Worm (Caenorhabditis elegans) whole organism, late embryonic: ENCODE data around the gene F21C10.11.

Source experiments
- C08G9.2 ChIP-seq: sonication (generic microtip); optimal IDR thresholded peaks from 2 replicates; lab custom pipeline; 2016; ENCODE audit warnings: mild to moderate bottlenecking, missing genetic modification characterization, moderate library complexity, missing compliant biosample characterization
- C38D4.7 ChIP-seq: fragments of 200-800 bp; sonication (Bioruptor generic); optimal IDR thresholded peaks from 2 replicates; lab custom pipeline; 2018; ENCODE audit warnings: mild to moderate bottlenecking, missing genetic modification characterization, moderate library complexity, missing compliant biosample characterization
- F13H6.1 ChIP-seq: sonication (generic microtip); optimal IDR thresholded peaks from 2 replicates; lab custom pipeline; 2016; ENCODE audit warnings: missing genetic modification characterization, missing compliant biosample characterization
- K02D7.2 ChIP-seq: sonication (generic microtip); optimal IDR thresholded peaks from 2 replicates; lab custom pipeline; 2017; ENCODE audit warnings: mild to moderate bottlenecking, missing genetic modification characterization, missing compliant biosample characterization
- K09A11.1 ChIP-seq: sonication (generic microtip); optimal IDR thresholded peaks from 2 replicates; lab custom pipeline; 2017; ENCODE audit warnings: antibody characterized with exemption, mild to moderate bottlenecking, missing genetic modification characterization, missing compliant biosample characterization; ENCODE audit not compliant: insufficient read depth
- ceh-18 ChIP-seq: sonication (generic microtip); optimal IDR thresholded peaks from 2 replicates; lab custom pipeline; 2016; ENCODE audit warnings: missing genetic modification characterization, missing compliant biosample characterization
- ceh-19 ChIP-seq: fragments of 200-800 bp; sonication (Bioruptor generic); optimal IDR thresholded peaks from 2 replicates; lab custom pipeline; 2018; ENCODE audit warnings: mild to moderate bottlenecking, missing genetic modification characterization, missing compliant biosample characterization
- ceh-22 ChIP-seq: sonication (generic microtip); optimal IDR thresholded peaks from 2 replicates; lab custom pipeline; 2017; ENCODE audit warnings: missing biosample characterization, missing genetic modification characterization
- ceh-24 ChIP-seq: sonication (generic microtip); optimal IDR thresholded peaks from 2 replicates; lab custom pipeline; 2016; ENCODE audit warnings: mild to moderate bottlenecking, missing genetic modification characterization, missing compliant biosample characterization
- ceh-30 ChIP-seq: fragments of 150-350 bp; optimal IDR thresholded peaks from 2 replicates; lab custom pipeline; 2014; ENCODE audit warnings: missing biosample characterization, missing genetic modification characterization
- ceh-34 ChIP-seq: sonication (generic microtip); optimal IDR thresholded peaks from 2 replicates; lab custom pipeline; 2016; ENCODE audit warnings: mild to moderate bottlenecking, missing genetic modification characterization, missing compliant biosample characterization
- ceh-48 ChIP-seq: sonication (generic microtip); optimal IDR thresholded peaks from 2 replicates; lab custom pipeline; 2016; ENCODE audit warnings: missing genetic modification characterization, inconsistent platforms, missing compliant biosample characterization
- ceh-9 ChIP-seq: sonication (generic microtip); optimal IDR thresholded peaks from 2 replicates; lab custom pipeline; 2016; ENCODE audit warnings: mild to moderate bottlenecking, missing genetic modification characterization, inconsistent platforms, missing compliant biosample characterization
- che-1 ChIP-seq: sonication (generic microtip); optimal IDR thresholded peaks from 2 replicates; lab custom pipeline; 2016; ENCODE audit warnings: mild to moderate bottlenecking, missing genetic modification characterization, missing compliant biosample characterization
- dmd-4 ChIP-seq: sonication (generic microtip); optimal IDR thresholded peaks from 2 replicates; lab custom pipeline; 2016; ENCODE audit warnings: borderline replicate concordance, missing genetic modification characterization, missing compliant biosample characterization
- elt-2 ChIP-seq: sonication (generic microtip); optimal IDR thresholded peaks from 2 replicates; lab custom pipeline; 2016; ENCODE audit warnings: missing genetic modification reagents, missing genetic modification characterization, missing compliant biosample characterization
- eyg-1 ChIP-seq: sonication (generic microtip); optimal IDR thresholded peaks from 2 replicates; lab custom pipeline; 2016; ENCODE audit warnings: missing genotype, missing genetic modification characterization, missing compliant biosample characterization
- fkh-10 ChIP-seq: fragments of 150-350 bp; optimal IDR thresholded peaks from 2 replicates; lab custom pipeline; 2014; ENCODE audit warnings: missing biosample characterization, missing genetic modification reagents, missing genetic modification characterization
- gmeb-2 ChIP-seq: sonication (generic microtip); optimal IDR thresholded peaks from 2 replicates; lab custom pipeline; 2016; ENCODE audit warnings: missing genetic modification characterization, inconsistent platforms, missing compliant biosample characterization
- hlh-15 ChIP-seq: sonication (generic microtip); optimal IDR thresholded peaks from 2 replicates; lab custom pipeline; 2016; ENCODE audit warnings: missing genetic modification characterization, missing compliant biosample characterization
- hlh-6 ChIP-seq: sonication (generic microtip); optimal IDR thresholded peaks from 2 replicates; lab custom pipeline; 2016; ENCODE audit warnings: missing genotype, missing genetic modification characterization, missing compliant biosample characterization
- lim-6 ChIP-seq: sonication (generic microtip); optimal IDR thresholded peaks from 2 replicates; lab custom pipeline; 2016; ENCODE audit warnings: missing genetic modification characterization, missing compliant biosample characterization
- lin-11 ChIP-seq: fragments of 200-800 bp; sonication (Bioruptor generic); optimal IDR thresholded peaks from 2 replicates; lab custom pipeline; 2018; ENCODE audit warnings: mild to moderate bottlenecking, missing genetic modification characterization, missing compliant biosample characterization
- mec-3 ChIP-seq: sonication (generic microtip); optimal IDR thresholded peaks from 2 replicates; lab custom pipeline; 2016; ENCODE audit warnings: borderline replicate concordance, missing genetic modification characterization, missing compliant biosample characterization
- nfya-1 ChIP-seq: sonication (generic microtip); optimal IDR thresholded peaks from 2 replicates; lab custom pipeline; 2017; ENCODE audit warnings: missing genetic modification characterization, mild to moderate bottlenecking, missing compliant biosample characterization, antibody characterized with exemption, moderate library complexity
- nhr-11 ChIP-seq: fragments of 150-350 bp; optimal IDR thresholded peaks from 2 replicates; lab custom pipeline; 2014; ENCODE audit warnings: missing biosample characterization, missing genetic modification characterization
- odd-2 ChIP-seq: sonication (generic microtip); optimal IDR thresholded peaks from 2 replicates; lab custom pipeline; 2017; ENCODE audit warnings: antibody characterized with exemption, mild to moderate bottlenecking, missing genetic modification characterization, missing compliant biosample characterization
- pag-3 ChIP-seq: sonication (generic microtip); optimal IDR thresholded peaks from 2 replicates; lab custom pipeline; 2016; ENCODE audit warnings: missing compliant biosample characterization, missing genetic modification characterization, borderline replicate concordance
- pax-1 ChIP-seq: fragments of 150-350 bp; optimal IDR thresholded peaks from 2 replicates; lab custom pipeline; 2014; ENCODE audit warnings: missing biosample characterization, missing genetic modification characterization
- pha-2 ChIP-seq: sonication (generic microtip); optimal IDR thresholded peaks from 2 replicates; lab custom pipeline; 2017; ENCODE audit warnings: mild to moderate bottlenecking, missing genetic modification characterization, missing compliant biosample characterization
- pqm-1 ChIP-seq: sonication (generic microtip); optimal IDR thresholded peaks from 2 replicates; lab custom pipeline; 2016; ENCODE audit warnings: missing genetic modification characterization, missing compliant biosample characterization
- rnt-1 ChIP-seq: sonication (generic microtip); optimal IDR thresholded peaks from 2 replicates; lab custom pipeline; 2016; ENCODE audit warnings: missing genetic modification characterization, missing compliant biosample characterization
- sox-2 ChIP-seq: fragments of 200-800 bp; sonication (Bioruptor generic); IDR thresholded peaks from 2 replicates; pipeline ENCODE4 v1.3.6; 2022; ENCODE audit warnings: missing genetic modification reagents, missing genetic modification characterization, missing compliant biosample characterization
- sox-4 ChIP-seq: sonication (generic microtip); optimal IDR thresholded peaks from 2 replicates; lab custom pipeline; 2017; ENCODE audit warnings: mild to moderate bottlenecking, missing genetic modification characterization, inconsistent platforms, missing compliant biosample characterization
- syd-9 ChIP-seq: sonication (generic microtip); optimal IDR thresholded peaks from 2 replicates; lab custom pipeline; 2016; ENCODE audit warnings: mild to moderate bottlenecking, missing genetic modification characterization, moderate library complexity, missing compliant biosample characterization
- unc-86 ChIP-seq: sonication (generic microtip); optimal IDR thresholded peaks from 2 replicates; lab custom pipeline; 2016; ENCODE audit warnings: missing genetic modification characterization, missing compliant biosample characterization
- zip-5 ChIP-seq: sonication (generic microtip); optimal IDR thresholded peaks from 2 replicates; lab custom pipeline; 2016; ENCODE audit warnings: missing genetic modification characterization, missing compliant biosample characterization

F21C10.11 gene

DNA sequence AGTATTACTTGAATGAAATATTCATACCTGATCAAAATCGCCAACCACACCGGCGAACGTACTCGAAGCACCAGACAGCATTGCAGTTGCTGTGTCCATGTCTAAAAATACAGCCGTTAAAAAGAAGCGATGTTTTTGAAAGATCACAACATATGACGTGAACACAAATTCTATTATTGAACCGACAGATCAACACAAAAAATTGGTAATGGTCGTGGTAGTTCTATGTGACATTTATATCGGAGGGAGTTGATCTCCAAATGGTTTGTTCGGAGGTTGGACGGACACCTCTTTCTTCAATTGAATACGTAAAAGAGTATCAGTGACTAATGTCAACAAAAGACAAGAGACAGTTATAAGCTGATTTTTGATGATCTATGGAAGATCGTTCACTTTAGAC, 18.0 kb downstream of the F21C10.11 start, which contains the start of gene pitr-3:
TSS of gene pitr-3 (minus strand) at position 101 of the 400 bp plus-strand sequence.
- TF ChIP-seq hlh-15 (no peak), zip-5 (tag; lab: Kevin White, UChicago) (no peak), C08G9.2 (no peak), hlh-6 (no peak), nhr-11 (tag; lab: Kevin White, UChicago) (no peak), rnt-1 (no peak), unc-86 (tag; lab: Kevin White, UChicago) (no peak), F13H6.1 (tag; lab: Kevin White, UChicago) (no peak), che-1 (tag; lab: Kevin White, UChicago) (no peak), pax-1 (tag; lab: Kevin White, UChicago) (no peak), sox-2 (GFP tag; lab: Robert Waterston, UW) (no peak), ceh-19 (GFP tag; lab: Kevin White, UChicago) (no peak), ceh-30 (tag; lab: Kevin White, UChicago) (no peak), ceh-9 (no peak), pqm-1 (tag; lab: Kevin White, UChicago) (no peak), sox-4 (no peak), C38D4.7 (GFP tag; lab: Kevin White, UChicago) (no peak)

DNA sequence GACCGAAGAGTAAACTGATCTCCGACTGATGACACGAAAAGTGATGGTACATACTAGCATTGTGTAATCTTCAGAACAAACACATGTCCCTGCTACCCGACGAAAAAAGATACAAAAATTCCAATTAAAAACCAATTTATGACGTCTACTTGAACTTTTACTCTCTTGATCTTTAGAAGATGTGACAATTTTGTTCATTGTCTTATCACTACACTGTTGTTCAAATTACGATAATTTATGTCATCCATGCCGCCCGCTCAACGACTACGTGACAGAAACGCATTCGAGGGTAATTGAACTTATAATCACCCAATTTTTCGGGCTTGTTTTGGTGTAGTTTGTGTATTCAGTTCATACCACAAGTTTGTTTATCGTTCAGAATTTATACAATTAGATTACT, 20.6 kb downstream of the F21C10.11 start:
- TF ChIP-seq odd-2 (tag; lab: Kevin White, UChicago) = no peak
- no peak for TF ChIP-seq che-1 (tag; lab: Kevin White, UChicago)
- TF ChIP-seq unc-86 (tag; lab: Kevin White, UChicago) = no peak
- TF ChIP-seq ceh-19 (GFP tag; lab: Kevin White, UChicago) = no peak
- TF ChIP-seq fkh-10 = no peak
- no peak for TF ChIP-seq K02D7.2 (tag; lab: Kevin White, UChicago)

DNA sequence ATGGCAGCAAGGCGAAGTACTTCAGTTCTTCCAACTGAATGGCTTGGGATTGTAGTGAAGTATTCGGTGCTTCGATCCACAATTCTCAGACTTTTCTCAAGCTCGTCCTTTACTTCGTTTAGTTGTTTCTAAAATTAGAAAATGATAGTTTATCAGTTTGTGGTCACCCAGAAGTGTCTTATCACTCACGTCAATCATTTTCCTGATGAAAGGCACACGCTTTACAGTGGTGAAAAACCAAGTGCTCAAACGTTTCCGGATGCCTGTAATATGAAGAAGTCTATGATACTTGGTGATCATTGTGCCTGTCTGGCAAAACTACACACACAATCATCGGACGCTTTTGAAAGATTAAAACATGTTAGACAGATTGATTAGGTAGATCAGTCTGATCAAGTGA, 22.9 kb downstream of the F21C10.11 start:
- no peak for TF ChIP-seq pag-3
- no peak for TF ChIP-seq nfya-1
- TF ChIP-seq fkh-10 = no peak
- TF ChIP-seq gmeb-2 (tag; lab: Kevin White, UChicago) = no peak
- TF ChIP-seq elt-2 = peak; percentile 19
- no peak for TF ChIP-seq lim-6 (tag; lab: Kevin White, UChicago)
- no peak for TF ChIP-seq C38D4.7 (GFP tag; lab: Kevin White, UChicago)
- TF ChIP-seq dmd-4 (tag; lab: Kevin White, UChicago) = no peak
- no peak for TF ChIP-seq syd-9

DNA sequence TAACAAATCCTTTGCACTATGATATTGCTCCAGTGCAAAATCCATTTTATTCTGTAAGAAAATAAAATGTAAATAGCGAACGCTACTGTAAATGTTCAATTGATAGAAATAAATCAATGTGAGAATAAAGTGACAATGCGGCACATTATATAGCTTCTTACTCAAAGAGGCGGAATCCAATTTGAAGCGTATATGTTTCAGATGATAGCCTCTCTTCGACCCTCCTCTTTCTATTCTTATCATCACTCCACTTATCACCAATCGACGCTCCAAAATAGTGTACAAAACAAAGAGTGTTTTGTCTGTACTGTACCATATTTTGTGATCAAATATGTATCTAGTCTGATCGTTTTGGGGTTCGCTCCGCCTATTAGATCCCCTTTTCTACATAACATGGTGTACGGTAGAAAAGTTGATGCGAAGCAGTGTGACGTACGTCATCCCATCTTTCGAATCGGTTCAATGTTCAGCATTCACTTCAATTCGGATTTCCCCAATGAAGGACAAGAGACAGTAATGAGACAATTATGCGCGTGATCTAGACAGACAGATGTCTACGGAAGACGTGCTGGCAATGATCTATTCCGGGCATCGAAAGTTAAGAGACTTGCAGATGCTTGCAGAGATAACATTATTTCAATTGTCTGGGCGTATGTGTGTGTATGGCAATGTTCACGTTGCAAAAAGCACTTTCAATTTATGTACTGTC, 23.7 kb downstream of the F21C10.11 start, which contains the start of gene spl-2:
TSS of gene spl-2 (minus strand) at position 51 of the 709 bp plus-strand sequence.
- TF ChIP-seq ceh-48 (tag; lab: Kevin White, UChicago) (no peak), elt-2 (peak; percentile 22), ceh-34 (tag; lab: Kevin White, UChicago) (no peak)

DNA sequence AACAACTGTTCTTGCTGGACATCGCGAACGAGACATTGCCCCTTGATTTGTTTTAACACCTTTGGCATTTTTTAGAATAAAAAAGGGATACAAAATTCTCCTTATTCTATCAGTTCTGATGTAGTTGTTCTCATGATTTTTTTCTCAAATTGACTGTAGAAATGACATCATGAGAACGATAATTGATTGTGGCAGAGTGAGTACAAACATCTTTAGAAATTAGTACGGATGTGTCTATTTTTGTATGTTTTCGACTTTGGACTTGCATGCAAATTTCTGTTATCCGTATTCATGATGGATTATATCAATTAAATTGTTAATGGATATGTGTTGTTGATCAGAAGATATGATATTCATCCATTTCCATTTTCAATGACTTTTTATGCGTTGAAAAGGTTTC, 24.9 kb downstream of the F21C10.11 start:
- TF ChIP-seq ceh-22 (no peak), eyg-1 (tag; lab: Kevin White, UChicago) (no peak), ceh-18 (tag; lab: Kevin White, UChicago) (no peak), ceh-9 (no peak), pha-2 (no peak), K09A11.1 (tag; lab: Kevin White, UChicago) (no peak), ceh-30 (tag; lab: Kevin White, UChicago) (no peak), dmd-4 (tag; lab: Kevin White, UChicago) (no peak), odd-2 (tag; lab: Kevin White, UChicago) (no peak), ceh-24 (no peak), mec-3 (tag; lab: Kevin White, UChicago) (no peak), syd-9 (no peak), lin-11 (tag; lab: Kevin White, UChicago) (no peak)
